Worm (Caenorhabditis elegans): Measurements from ENCODE around the gene F34D10.8.
A peak's percentile ranks its signal among the peaks of the same experiment; 100 is the strongest.
"Not testable (repeated sequence)": the region's sequence is repeated elsewhere in the genome, so short reads cannot be mapped to it uniquely, and the experiment has no call there.

The F34D10.8 gene

DNA sequence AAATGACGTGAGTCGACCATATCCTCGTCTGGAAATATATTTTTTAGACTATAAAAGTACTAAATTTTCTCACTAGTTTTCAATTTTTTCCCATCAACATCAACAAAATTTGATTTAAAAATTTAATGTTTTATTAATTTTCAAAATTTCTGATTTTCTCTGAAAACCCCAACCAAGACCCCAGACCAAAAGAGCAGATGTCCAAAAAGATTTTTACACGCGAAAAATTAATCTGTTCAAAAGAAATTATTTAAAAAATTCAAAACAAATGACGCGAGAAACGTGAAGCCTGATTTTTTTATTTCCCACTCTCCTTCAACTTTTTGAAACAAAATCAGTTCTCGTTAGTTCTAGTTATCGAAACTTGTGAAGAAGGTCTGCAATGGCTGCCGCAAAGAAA lies at the start of gene F34D10.8:
TSS of gene F34D10.8 (plus strand) at position 301 of the 400 bp plus-strand sequence.
- TF ChIP-seq spr-3 (GFP tag; optimal IDR thresholded peaks at IDR 0.05) (no peak), cey-2 (tag; optimal IDR thresholded peaks at IDR 0.05; ENCODE audit: borderline replicate concordance, insufficient read depth) (no peak)

DNA sequence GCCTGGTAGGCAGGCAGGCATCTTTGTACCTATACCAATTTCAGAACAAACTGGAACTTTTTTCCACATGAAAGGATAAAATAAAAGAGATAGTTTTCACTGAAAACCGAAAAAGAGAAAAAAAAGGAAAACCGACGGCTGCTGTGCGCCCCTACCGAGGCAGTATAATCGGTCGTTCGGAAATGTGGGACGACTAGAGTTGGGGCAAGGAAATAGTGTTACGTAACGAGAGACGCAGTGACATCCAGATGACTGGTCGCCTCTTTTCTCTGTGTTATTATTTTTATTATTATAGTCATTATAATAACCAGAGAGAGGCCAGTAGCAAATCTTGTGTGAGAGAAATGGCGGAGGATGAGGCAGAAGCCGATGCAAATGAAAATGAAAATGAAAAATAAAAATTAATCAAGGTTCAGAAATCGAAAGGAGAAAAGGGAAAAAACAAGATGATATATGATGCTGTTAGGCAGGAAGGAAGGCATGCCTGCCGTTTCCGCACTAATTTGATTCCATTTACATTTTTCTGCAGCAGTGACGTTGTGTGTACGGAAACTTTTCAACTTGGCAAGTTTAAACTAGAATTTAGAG lies 49.1 kb upstream of the F34D10.8 start:
- no peak for TF ChIP-seq F10B5.3 (tag; optimal IDR thresholded peaks at IDR 0.05)
- TF ChIP-seq hmg-1.1 (GFP tag; IDR thresholded peaks at IDR 0.05): no peak
- peak in 1 of 2 experiments; percentile 8 for TF ChIP-seq unc-62 (GFP tag; optimal IDR thresholded peaks at IDR 0.05 in 1 of 2)
- TF ChIP-seq unc-62 (tag; optimal IDR thresholded peaks at IDR 0.05): no peak
- peak; percentile 48 for TF ChIP-seq aha-1 (tag)
- TF ChIP-seq mep-1 (tag; optimal IDR thresholded peaks at IDR 0.05): peak; percentile 17
- peak; percentile 31 for TF ChIP-seq rbr-2 (tag; optimal IDR thresholded peaks at IDR 0.05)

DNA sequence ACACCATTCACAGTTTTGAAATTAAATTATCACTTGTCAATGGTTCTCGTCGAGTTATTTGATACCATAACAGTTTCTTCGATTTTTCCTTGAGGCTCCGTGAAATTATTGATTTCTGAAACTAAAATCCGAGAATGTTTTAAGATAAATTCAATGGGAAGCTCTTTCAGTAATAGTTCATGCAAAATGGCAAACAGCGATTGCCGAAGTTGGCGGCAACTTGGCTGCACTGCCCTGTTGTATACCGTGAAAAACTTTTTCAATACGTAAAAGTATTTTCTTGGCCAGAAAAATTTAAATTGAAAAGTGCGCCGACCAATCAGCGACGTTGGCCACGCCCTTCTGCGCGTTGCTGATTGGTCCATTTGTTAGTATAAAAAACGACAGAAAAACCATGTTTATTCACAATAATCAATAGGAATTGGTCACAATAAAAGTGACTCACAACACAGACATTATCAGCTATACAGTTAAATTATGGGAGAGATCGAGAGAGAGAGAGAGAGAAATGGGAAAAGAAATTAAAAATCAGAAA lies 47.6 kb upstream of the F34D10.8 start:
- TF ChIP-seq dve-1 (tag; optimal IDR thresholded peaks at IDR 0.05; ENCODE audit: insufficient read depth): peak; percentile 0
- no peak for TF ChIP-seq skn-1 (tag; optimal IDR thresholded peaks at IDR 0.05)
- peak; percentile 91 for TF ChIP-seq aha-1 (tag)

DNA sequence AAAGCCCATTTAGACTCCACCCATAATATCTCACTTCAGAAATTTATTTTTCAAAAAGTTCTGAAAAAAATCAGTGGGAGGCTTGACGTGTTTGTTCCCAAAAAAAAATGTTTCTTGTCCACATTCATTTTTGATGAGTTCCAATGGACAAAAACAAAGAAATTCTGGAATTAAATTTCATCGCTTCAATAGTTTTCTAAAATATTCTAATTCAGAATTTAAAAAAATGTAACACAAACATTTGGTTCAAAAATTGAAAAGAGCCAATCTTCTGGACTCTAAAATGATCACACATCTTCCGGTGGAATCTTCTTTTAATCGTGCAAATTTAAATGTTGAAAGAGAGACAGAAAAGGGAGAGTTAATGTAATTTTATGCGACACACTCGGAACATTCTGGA lies 38.1 kb upstream of the F34D10.8 start:
- TF ChIP-seq mdt-29 (GFP tag; IDR thresholded peaks at IDR 0.05): no peak
- peak; percentile 70 for TF ChIP-seq aha-1 (tag)

DNA sequence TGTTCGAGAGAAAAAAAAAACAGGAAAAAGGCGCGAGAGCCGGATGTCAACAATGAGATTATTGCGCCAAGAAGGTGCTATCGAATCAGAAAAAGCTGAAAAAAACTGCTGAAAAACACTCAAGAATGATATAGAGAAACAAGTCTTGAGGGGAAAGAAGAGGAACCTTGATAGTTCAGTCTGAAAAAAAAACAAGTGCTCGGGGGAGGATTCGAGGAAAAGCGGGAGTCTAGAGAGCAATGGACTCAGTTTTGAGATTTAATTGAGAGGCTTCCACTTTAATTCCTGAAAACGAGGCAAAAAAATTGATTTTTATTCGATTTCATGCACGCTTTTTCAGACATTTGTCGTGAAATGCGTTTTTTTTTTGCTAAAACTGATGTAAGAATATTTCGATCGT lies 36.0 kb upstream of the F34D10.8 start, which contains the start of gene npr-15:
TSS of gene npr-15 (minus strand) at position 101 of the 400 bp plus-strand sequence.
- TF ChIP-seq aha-1 (tag) (no peak), lim-7 (GFP tag; IDR thresholded peaks at IDR 0.05) (no peak), daf-16 (GFP tag; optimal IDR thresholded peaks at IDR 0.05) (no peak), daf-16 (tag; optimal IDR thresholded peaks at IDR 0.05) (no peak), php-3 (GFP tag; IDR thresholded peaks at IDR 0.05) (no peak), dve-1 (tag; optimal IDR thresholded peaks at IDR 0.05; ENCODE audit: insufficient read depth) (no peak), D1046.2 (GFP tag; IDR thresholded peaks at IDR 0.05) (no peak), ceh-20 (GFP tag; IDR thresholded peaks at IDR 0.05) (no peak), lin-38 (GFP tag; IDR thresholded peaks at IDR 0.05) (no peak), egl-43 (GFP tag; IDR thresholded peaks at IDR 0.05) (no peak), ztf-11 (tag; optimal IDR thresholded peaks at IDR 0.05) (no peak), spr-3 (GFP tag; optimal IDR thresholded peaks at IDR 0.05) (no peak), mxl-3 (GFP tag; optimal IDR thresholded peaks at IDR 0.05) (no peak), pqm-1 (tag; optimal IDR thresholded peaks at IDR 0.05) (no peak), jun-1 (tag; optimal IDR thresholded peaks at IDR 0.05) (no peak), lsy-2 (tag; optimal IDR thresholded peaks at IDR 0.05) (no peak), Y105C5A.15 (GFP tag; IDR thresholded peaks at IDR 0.05) (no peak)

DNA sequence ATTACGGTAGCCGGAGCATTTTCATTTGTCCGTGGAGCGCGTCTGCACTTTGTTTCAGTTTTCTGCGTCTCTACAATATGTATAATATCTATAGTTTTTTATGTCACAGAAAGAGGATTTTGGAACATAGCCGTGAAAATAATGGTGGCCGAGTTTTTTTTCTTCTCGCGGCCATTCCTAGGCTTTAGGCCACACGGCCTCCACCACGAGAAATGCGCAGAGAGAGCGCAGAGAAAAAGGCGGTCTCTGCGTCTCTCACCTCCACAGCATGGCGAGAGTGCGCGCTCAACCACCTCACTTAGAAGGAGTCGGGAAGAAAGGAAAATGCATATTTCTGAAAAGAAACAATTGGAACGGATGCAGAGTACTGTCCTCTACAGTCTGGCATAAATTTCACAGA lies 35.2 kb upstream of the F34D10.8 start:
- TF ChIP-seq lin-1 (GFP tag; IDR thresholded peaks at IDR 0.05): peak; percentile 44; the same call in 1 of the 2 replicates
- peak; percentile 62 for TF ChIP-seq dmd-6 (GFP tag; IDR thresholded peaks at IDR 0.05)
- peak; percentile 70; the same call in 1 of the 2 replicates for TF ChIP-seq nhr-42 (GFP tag; IDR thresholded peaks at IDR 0.05)
- TF ChIP-seq snpc-1.2 (GFP tag; IDR thresholded peaks at IDR 0.05): peak; percentile 23; the same call in 1 of the 2 replicates
- TF ChIP-seq php-3 (GFP tag; IDR thresholded peaks at IDR 0.05): 0 out of 2 replicates have a peak, but pooled peaks have one; percentile 63
- peak; percentile 20 for TF ChIP-seq rbr-2 (tag; optimal IDR thresholded peaks at IDR 0.05)
- peak; percentile 71 for TF ChIP-seq set-16 (GFP tag; IDR thresholded peaks at IDR 0.05)
- TF ChIP-seq lin-29 (GFP tag; IDR thresholded peaks at IDR 0.05): peak; percentile 69; the same call in 1 of the 2 replicates
- TF ChIP-seq mdt-29 (GFP tag; IDR thresholded peaks at IDR 0.05): 0 out of 2 replicates have a peak, but pooled peaks have one; percentile 46
- TF ChIP-seq ctbp-1 (GFP tag; IDR thresholded peaks at IDR 0.05): peak; percentile 66; the same call in 1 of the 2 replicates
- 0 out of 2 replicates have a peak, but pooled peaks have one; percentile 39 for TF ChIP-seq pha-4 (GFP tag; IDR thresholded peaks at IDR 0.05)
- TF ChIP-seq pha-4 (tag; optimal IDR thresholded peaks at IDR 0.05): not testable (repeated sequence)
- TF ChIP-seq tra-1 (GFP tag; IDR thresholded peaks at IDR 0.05): peak; percentile 73
- 0 out of 2 replicates have a peak, but pooled peaks have one; percentile 17 for TF ChIP-seq ceh-44 (GFP tag; IDR thresholded peaks at IDR 0.05)
- TF ChIP-seq hmg-1.1 (GFP tag; IDR thresholded peaks at IDR 0.05): peak; percentile 88
- TF ChIP-seq dmd-9 (GFP tag; IDR thresholded peaks at IDR 0.05): 0 out of 2 replicates have a peak, but pooled peaks have one; percentile 65
- TF ChIP-seq zfp-3 (GFP tag; conservative IDR thresholded peaks at IDR 0.05): peak; percentile 64; the same call in 1 of the 2 replicates
- 0 out of 2 replicates have a peak, but pooled peaks have one; percentile 25 for TF ChIP-seq Y48G9A.11 (GFP tag; IDR thresholded peaks at IDR 0.05)
